Worm (Caenorhabditis elegans): Measurements from ENCODE around the gene dmd-7.
A peak's percentile ranks its signal among the peaks of the same experiment; 100 is the strongest.

Gene dmd-7

ce11 chrV:6224494-6224959 is 22.2 kb upstream of the dmd-7 start (continued):
- peak in 1 of 2 experiments; percentile 78; a peak in 2 of 4 replicates for TF ChIP-seq madf-5 (GFP tag; IDR thresholded peaks at IDR 0.05)
- TF ChIP-seq Y105C5A.15 (GFP tag; IDR thresholded peaks at IDR 0.05), result peak; percentile 34; the same call in 1 of the 2 replicates
- TF ChIP-seq nhr-237 (tag; optimal IDR thresholded peaks at IDR 0.05), result peak; percentile 61
- peak; percentile 98 for TF ChIP-seq hlh-11 (tag; optimal IDR thresholded peaks at IDR 0.05)
- TF ChIP-seq dpl-1 (GFP tag; optimal IDR thresholded peaks at IDR 0.05), result peak; percentile 54
- TF ChIP-seq snpc-4 (tag; optimal IDR thresholded peaks at IDR 0.05), result no peak
- peak; percentile 86 for TF ChIP-seq nhr-28 (tag; optimal IDR thresholded peaks at IDR 0.05)
- TF ChIP-seq aha-1 (tag), result peak; percentile 36
- TF ChIP-seq jun-1 (tag; optimal IDR thresholded peaks at IDR 0.05), result peak; percentile 85
- TF ChIP-seq egl-27 (tag; optimal IDR thresholded peaks at IDR 0.05), result peak; percentile 43
- no peak for TF ChIP-seq R02D3.7 (tag; optimal IDR thresholded peaks at IDR 0.05)
- TF ChIP-seq mes-2 (tag; optimal IDR thresholded peaks at IDR 0.05; ENCODE audit: poor library complexity, severe bottlenecking), result peak; percentile 92
- peak; percentile 79 for TF ChIP-seq zip-2 (tag; optimal IDR thresholded peaks at IDR 0.05)
- no peak for TF ChIP-seq ceh-62 (tag; optimal IDR thresholded peaks at IDR 0.05)
- peak; percentile 91 for TF ChIP-seq nhr-11 (tag; optimal IDR thresholded peaks at IDR 0.05)
- TF ChIP-seq hmg-1.1 (GFP tag; IDR thresholded peaks at IDR 0.05), result peak; percentile 88
- TF ChIP-seq rbr-2 (tag; optimal IDR thresholded peaks at IDR 0.05), result peak; percentile 94
- TF ChIP-seq nhr-6 (tag; optimal IDR thresholded peaks at IDR 0.05), result peak; percentile 83
- peak; percentile 37 for TF ChIP-seq unc-130 (GFP tag; optimal IDR thresholded peaks at IDR 0.05)
- TF ChIP-seq Y48G9A.11 (GFP tag; IDR thresholded peaks at IDR 0.05), result no peak
- peak; percentile 95; the same call in 1 of the 2 replicates for TF ChIP-seq ceh-20 (GFP tag; IDR thresholded peaks at IDR 0.05)
- TF ChIP-seq fkh-10 (GFP tag; optimal IDR thresholded peaks at IDR 0.05), result peak; percentile 82
- TF ChIP-seq daf-16 (GFP tag; optimal IDR thresholded peaks at IDR 0.05), result peak; percentile 47 to 65
- TF ChIP-seq daf-16 (tag; optimal IDR thresholded peaks at IDR 0.05), result peak; percentile 94
- peak; percentile 82 for TF ChIP-seq saeg-2 (GFP tag; IDR thresholded peaks at IDR 0.05)
- no peak for TF ChIP-seq tag-97 (GFP tag; IDR thresholded peaks at IDR 0.05)
- TF ChIP-seq zfp-3 (GFP tag; conservative IDR thresholded peaks at IDR 0.05), result peak; percentile 88
- no peak for TF ChIP-seq lir-3 (tag; optimal IDR thresholded peaks at IDR 0.05)
- TF ChIP-seq ZK337.2 (GFP tag; IDR thresholded peaks at IDR 0.05), result no peak
- peak; percentile 97 for TF ChIP-seq ama-1 (optimal IDR thresholded peaks at IDR 0.05)
- TF ChIP-seq mdt-29 (GFP tag; IDR thresholded peaks at IDR 0.05), result peak; percentile 89
- TF ChIP-seq ZK546.5 (tag; optimal IDR thresholded peaks at IDR 0.05), result peak in 1 of 2 experiments; percentile 11
- TF ChIP-seq Y5F2A.4 (GFP tag; optimal IDR thresholded peaks at IDR 0.05), result no peak
- peak; percentile 50 for TF ChIP-seq gei-8 (GFP tag; optimal IDR thresholded peaks at IDR 0.05)
- peak; percentile 75 for TF ChIP-seq lin-29 (GFP tag; IDR thresholded peaks at IDR 0.05)
- TF ChIP-seq skn-1 (tag; optimal IDR thresholded peaks at IDR 0.05), result peak; percentile 60
- TF ChIP-seq spr-1 (tag; optimal IDR thresholded peaks at IDR 0.05), result peak; percentile 73
- TF ChIP-seq nhr-111 (GFP tag; optimal IDR thresholded peaks at IDR 0.05), result no peak
- no peak for TF ChIP-seq daf-12 (tag; optimal IDR thresholded peaks at IDR 0.05)
- peak; percentile 81 for TF ChIP-seq cey-2 (tag; optimal IDR thresholded peaks at IDR 0.05; ENCODE audit: borderline replicate concordance, insufficient read depth)
- peak; percentile 74; the same call in 1 of the 2 replicates for TF ChIP-seq dmd-8 (GFP tag; IDR thresholded peaks at IDR 0.05)
- no peak; the same call in 1 of the 2 replicates for TF ChIP-seq php-3 (GFP tag; IDR thresholded peaks at IDR 0.05)
- TF ChIP-seq nhr-77 (tag; optimal IDR thresholded peaks at IDR 0.05), result peak; percentile 96
- TF ChIP-seq ztf-11 (tag; optimal IDR thresholded peaks at IDR 0.05), result no peak
- TF ChIP-seq ceh-28 (tag; optimal IDR thresholded peaks at IDR 0.05), result peak; percentile 46
- TF ChIP-seq F37D6.2 (tag; optimal IDR thresholded peaks at IDR 0.05), result peak; percentile 88
- peak in 1 of 2 experiments; percentile 99 for TF ChIP-seq unc-62 (GFP tag; optimal IDR thresholded peaks at IDR 0.05 in 1 of 2)
- TF ChIP-seq unc-62 (tag; optimal IDR thresholded peaks at IDR 0.05), result no peak
- no peak for TF ChIP-seq attf-4 (tag; optimal IDR thresholded peaks at IDR 0.05)
- peak; percentile 92 to 98 for TF ChIP-seq mdl-1 (tag; optimal IDR thresholded peaks at IDR 0.05)
- TF ChIP-seq ceh-44 (GFP tag; IDR thresholded peaks at IDR 0.05), result 0 out of 2 replicates have a peak, but pooled peaks have one; percentile 36
- TF ChIP-seq set-16 (GFP tag; IDR thresholded peaks at IDR 0.05), result peak; percentile 75; the same call in 1 of the 2 replicates
- TF ChIP-seq nhr-10 (tag; optimal IDR thresholded peaks at IDR 0.05), result peak; percentile 95
